Worm (Caenorhabditis elegans): Measurements from ENCODE around the gene F43B10.1.
A peak's percentile ranks its signal among the peaks of the same experiment; 100 is the strongest.

The F43B10.1 gene

ce11 chrX:16591533-16591932 lies 71.1 kb downstream of the F43B10.1 start:
- TF ChIP-seq fkh-10 (GFP tag; optimal IDR thresholded peaks at IDR 0.05) (no peak), F26F4.8 (GFP tag; conservative IDR thresholded peaks at IDR 0.05) (no peak), nhr-25 (tag; optimal IDR thresholded peaks at IDR 0.05; ENCODE audit: borderline replicate concordance, insufficient read depth) (no peak), egl-43 (GFP tag; IDR thresholded peaks at IDR 0.05) (0 out of 2 replicates have a peak, but pooled peaks have one; percentile 53), tra-1 (GFP tag; IDR thresholded peaks at IDR 0.05) (no peak), lin-1 (GFP tag; IDR thresholded peaks at IDR 0.05) (no peak), nhr-28 (tag; optimal IDR thresholded peaks at IDR 0.05) (no peak), set-16 (GFP tag; IDR thresholded peaks at IDR 0.05) (peak; percentile 89), Y75B8A.6 (GFP tag; IDR thresholded peaks at IDR 0.05) (no peak)

ce11 chrX:16590803-16591202 lies 71.8 kb downstream of the F43B10.1 start:
- peak; percentile 58 for TF ChIP-seq hlh-30 (tag; optimal IDR thresholded peaks at IDR 0.05; ENCODE audit: insufficient read depth)
- TF ChIP-seq zfp-3 (GFP tag; conservative IDR thresholded peaks at IDR 0.05) = 0 out of 2 replicates have a peak, but pooled peaks have one; percentile 26
- peak; percentile 78; the same call in 1 of the 2 replicates for TF ChIP-seq T26A8.4 (GFP tag; IDR thresholded peaks at IDR 0.05)
- peak; percentile 88 for TF ChIP-seq pha-4 (GFP tag; IDR thresholded peaks at IDR 0.05)
- no peak for TF ChIP-seq pha-4 (tag; optimal IDR thresholded peaks at IDR 0.05)
- no peak for TF ChIP-seq unc-39 (tag; optimal IDR thresholded peaks at IDR 0.05)
- TF ChIP-seq ztf-7 (tag; optimal IDR thresholded peaks at IDR 0.05) = peak; percentile 62
- no peak for TF ChIP-seq lin-38 (GFP tag; IDR thresholded peaks at IDR 0.05)
- no peak for TF ChIP-seq ama-1 (optimal IDR thresholded peaks at IDR 0.05)
- TF ChIP-seq mdl-1 (tag; optimal IDR thresholded peaks at IDR 0.05) = peak in 1 of 2 experiments; percentile 53
- TF ChIP-seq dmd-9 (GFP tag; IDR thresholded peaks at IDR 0.05) = peak; percentile 80
- TF ChIP-seq ceh-62 (tag; optimal IDR thresholded peaks at IDR 0.05) = no peak
- TF ChIP-seq F49E8.2 (tag; optimal IDR thresholded peaks at IDR 0.05; ENCODE audit: borderline replicate concordance) = peak; percentile 12
- peak; percentile 72 for TF ChIP-seq ZK337.2 (GFP tag; IDR thresholded peaks at IDR 0.05)
- peak; percentile 68 for TF ChIP-seq ceh-44 (GFP tag; IDR thresholded peaks at IDR 0.05)
- TF ChIP-seq mdt-29 (GFP tag; IDR thresholded peaks at IDR 0.05) = peak; percentile 39; the same call in 1 of the 2 replicates
- peak; percentile 3 for TF ChIP-seq snpc-4 (tag; optimal IDR thresholded peaks at IDR 0.05)
- TF ChIP-seq egl-43 (GFP tag; IDR thresholded peaks at IDR 0.05) = peak; percentile 94
- TF ChIP-seq Y105C5A.15 (GFP tag; IDR thresholded peaks at IDR 0.05) = peak; percentile 68; the same call in 1 of the 2 replicates
- TF ChIP-seq nhr-10 (tag; optimal IDR thresholded peaks at IDR 0.05) = no peak
- no peak for TF ChIP-seq mep-1 (tag; optimal IDR thresholded peaks at IDR 0.05)
- TF ChIP-seq cey-2 (tag; optimal IDR thresholded peaks at IDR 0.05; ENCODE audit: borderline replicate concordance, insufficient read depth) = no peak
- TF ChIP-seq nhr-41 (GFP tag; IDR thresholded peaks at IDR 0.05) = peak; percentile 82; the same call in 1 of the 2 replicates
- TF ChIP-seq ceh-20 (GFP tag; IDR thresholded peaks at IDR 0.05) = peak; percentile 75
- peak; percentile 87 for TF ChIP-seq dmd-8 (GFP tag; IDR thresholded peaks at IDR 0.05)
- no peak for TF ChIP-seq ceh-82 (tag; optimal IDR thresholded peaks at IDR 0.05)
- peak; percentile 80 to 86 for TF ChIP-seq madf-5 (GFP tag; IDR thresholded peaks at IDR 0.05)
- TF ChIP-seq fos-1 (tag; optimal IDR thresholded peaks at IDR 0.05) = no peak
- TF ChIP-seq dve-1 (tag; optimal IDR thresholded peaks at IDR 0.05; ENCODE audit: insufficient read depth) = no peak
- TF ChIP-seq Y5F2A.4 (GFP tag; optimal IDR thresholded peaks at IDR 0.05) = peak; percentile 42
- TF ChIP-seq dpl-1 (GFP tag; optimal IDR thresholded peaks at IDR 0.05) = peak; percentile 24
- no peak for TF ChIP-seq ceh-28 (tag; optimal IDR thresholded peaks at IDR 0.05)
- no peak for TF ChIP-seq skn-1 (tag; optimal IDR thresholded peaks at IDR 0.05)
- TF ChIP-seq nhr-102 (tag; optimal IDR thresholded peaks at IDR 0.05) = no peak
- TF ChIP-seq hmg-1.1 (GFP tag; IDR thresholded peaks at IDR 0.05) = peak; percentile 92
- peak; percentile 8 for TF ChIP-seq sdz-12 (GFP tag; optimal IDR thresholded peaks at IDR 0.05)
- TF ChIP-seq set-16 (GFP tag; IDR thresholded peaks at IDR 0.05) = peak; percentile 25; the same call in 1 of the 2 replicates
- TF ChIP-seq nhr-28 (tag; optimal IDR thresholded peaks at IDR 0.05) = peak; percentile 24
- no peak for TF ChIP-seq T20F7.1 (GFP tag; optimal IDR thresholded peaks at IDR 0.05)
- TF ChIP-seq daf-16 (GFP tag; optimal IDR thresholded peaks at IDR 0.05) = peak; percentile 36 to 80
- peak; percentile 58 for TF ChIP-seq daf-16 (tag; optimal IDR thresholded peaks at IDR 0.05)
- no peak for TF ChIP-seq nhr-237 (tag; optimal IDR thresholded peaks at IDR 0.05)
- no peak for TF ChIP-seq nhr-111 (GFP tag; optimal IDR thresholded peaks at IDR 0.05)

All from whole organism, L4 larva.